Worm (Caenorhabditis elegans) whole organism, L2 larva: ENCODE data around the gene F46B6.10.

Experiments used
- aly-2 ChIP-seq: fragments of 150-350 bp; optimal IDR thresholded peaks from 2 replicates; lab custom pipeline; 2014; ENCODE audit warnings: missing biosample characterization, missing genetic modification characterization
- egl-27 ChIP-seq: sonication (generic microtip); optimal IDR thresholded peaks from 3 replicates; lab custom pipeline; 2017; ENCODE audit warnings: missing biosample characterization, missing genetic modification reagents, missing genetic modification characterization
- lin-39 ChIP-seq: fragments of 150-350 bp; optimal IDR thresholded peaks from 2 replicates; lab custom pipeline; 2014; ENCODE audit warnings: missing biosample characterization, missing genetic modification reagents, missing genetic modification characterization
- mdl-1 ChIP-seq, 2 experiments: fragments of 150-350 bp in 1 of 2; sonication (generic microtip) in 1 of 2; optimal IDR thresholded peaks; 2 replicates each; lab custom pipeline; 2017; ENCODE audit warnings: missing biosample characterization in 2 of 2, missing genetic modification characterization in 2 of 2
- nhr-77 ChIP-seq: fragments of 150-350 bp; optimal IDR thresholded peaks from 2 replicates; lab custom pipeline; 2014; ENCODE audit warnings: missing biosample characterization, missing genetic modification characterization
- snpc-4 ChIP-seq: fragments of 150-350 bp; optimal IDR thresholded peaks from 2 replicates; lab custom pipeline; 2014; ENCODE audit warnings: missing biosample characterization, missing genetic modification characterization
- unc-39 ChIP-seq: fragments of 150-350 bp; optimal IDR thresholded peaks from 2 replicates; lab custom pipeline; 2014; ENCODE audit warnings: missing biosample characterization, missing genetic modification characterization
- unc-55 ChIP-seq: fragments of 150-350 bp; sonication (generic microtip); optimal IDR thresholded peaks from 3 replicates; lab custom pipeline; 2014; ENCODE audit warnings: missing biosample characterization, missing genetic modification reagents, missing genetic modification characterization
- unc-62 ChIP-seq: fragments of 150-350 bp; optimal IDR thresholded peaks from 2 replicates; lab custom pipeline; 2014; ENCODE audit warnings: missing biosample characterization, missing genetic modification reagents, missing genetic modification characterization
- ztf-4 ChIP-seq: fragments of 150-350 bp; optimal IDR thresholded peaks from 2 replicates; lab custom pipeline; 2014; ENCODE audit warnings: missing biosample characterization, missing genetic modification characterization

DNA sequence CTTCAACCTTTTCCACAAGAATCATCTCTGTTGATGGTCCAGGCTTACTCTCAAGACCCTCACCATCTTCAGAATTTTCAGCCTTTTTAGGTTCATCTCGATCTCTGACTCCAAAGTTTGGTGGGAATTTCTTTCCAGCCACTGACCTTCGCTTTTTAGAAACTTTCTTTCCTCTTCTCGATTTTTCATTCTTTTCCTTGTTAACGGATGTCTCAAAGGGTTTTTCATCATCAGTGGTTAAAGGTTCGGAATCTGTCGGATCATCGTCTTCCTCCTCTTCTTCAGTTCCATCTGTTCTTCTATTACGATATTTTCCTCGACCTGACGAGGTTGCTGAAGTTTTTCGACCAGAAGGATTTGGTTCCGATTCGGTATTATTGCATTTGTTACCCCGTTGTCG lies 46.7 kb upstream of the F46B6.10 start:
- TF ChIP-seq unc-62 (GFP tag; lab: Kevin White, UChicago) (no peak), ztf-4 (no peak), nhr-77 (tag; lab: Kevin White, UChicago) (no peak), lin-39 (tag; lab: Kevin White, UChicago) (no peak), egl-27 (tag; lab: Kevin White, UChicago) (no peak), aly-2 (tag; lab: Kevin White, UChicago) (no peak), unc-55 (no peak), snpc-4 (tag; lab: Kevin White, UChicago) (no peak), unc-39 (tag; lab: Kevin White, UChicago) (no peak), mdl-1 (tag; optimal IDR thresholded peaks at IDR 0.05; lab: Kevin White, UChicago) (no peak)
